Worm (Caenorhabditis elegans): ENCODE data around the gene B0244.6.

DNA sequence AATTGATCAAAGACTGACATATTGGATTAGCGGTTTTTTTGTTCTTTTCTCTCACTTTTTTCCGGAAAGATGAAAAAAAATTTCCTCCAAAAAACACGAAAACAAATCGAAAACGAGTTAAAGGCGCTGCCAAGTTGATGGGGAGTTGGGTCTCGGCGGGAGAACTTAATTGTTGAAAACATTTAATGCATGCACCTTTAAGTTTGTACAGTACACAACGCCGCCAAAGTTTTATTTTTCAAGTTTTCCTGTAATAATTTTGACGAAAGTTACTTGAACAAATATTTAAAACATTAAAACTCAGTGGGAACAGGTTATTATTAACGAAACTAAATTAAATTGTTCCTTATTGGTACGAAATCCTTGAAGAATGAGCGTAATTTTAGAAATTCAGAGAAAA lies 36.3 kb upstream of the B0244.6 start:
- TF ChIP-seq nhr-12 (tag; optimal IDR thresholded peaks at IDR 0.05) (no peak), egl-5 (tag; optimal IDR thresholded peaks at IDR 0.05) (no peak), zag-1 (tag; optimal IDR thresholded peaks at IDR 0.05) (no peak), pha-4 (tag; optimal IDR thresholded peaks at IDR 0.05) (no peak), nfya-1 (tag; optimal IDR thresholded peaks at IDR 0.05; ENCODE audit: insufficient read depth) (no peak), lin-39 (tag; optimal IDR thresholded peaks at IDR 0.05) (no peak)
